Worm (Caenorhabditis elegans): ENCODE data around the gene cdk-5.

The cdk-5 gene

ce11 chrIII:13452824-13453223, 13.3 kb downstream of the cdk-5 start:
- TF ChIP-seq hlh-30 (tag; optimal IDR thresholded peaks at IDR 0.05; ENCODE audit: insufficient read depth) (no peak), madf-2 (tag; optimal IDR thresholded peaks at IDR 0.05) (no peak), ttx-3 (tag; optimal IDR thresholded peaks at IDR 0.05) (no peak), ceh-48 (tag; optimal IDR thresholded peaks at IDR 0.05) (no peak)

DNA sequence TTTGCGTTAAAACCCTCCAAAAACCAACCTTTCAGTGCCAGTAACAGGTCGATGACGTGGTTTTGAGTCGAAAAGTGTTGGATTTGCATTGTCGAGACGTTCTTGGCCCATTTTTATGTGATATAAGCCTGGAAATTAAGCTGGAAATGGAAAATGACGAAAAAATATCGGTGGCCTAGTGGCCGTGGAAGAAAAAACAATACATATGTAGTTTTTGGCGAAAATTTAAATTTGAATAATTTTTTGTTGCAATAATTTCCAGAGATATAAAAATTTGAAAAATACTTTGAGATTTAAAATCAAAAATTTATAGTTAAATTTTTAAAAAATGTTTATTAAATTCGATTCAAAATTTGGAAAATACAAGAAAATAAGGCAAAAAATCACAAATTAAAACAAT, 26.7 kb downstream of the cdk-5 start, which contains the start of gene ciao-2B:
ciao-2B (minus strand) TSS at position 130 of the 400 bp plus-strand sequence.
- TF ChIP-seq nhr-11 (tag; optimal IDR thresholded peaks at IDR 0.05) (no peak), unc-86 (tag; optimal IDR thresholded peaks at IDR 0.05) (no peak), tbx-2 (tag; optimal IDR thresholded peaks at IDR 0.05) (no peak), C08G9.2 (tag; optimal IDR thresholded peaks at IDR 0.05) (peak; percentile 70), ceh-31 (tag; optimal IDR thresholded peaks at IDR 0.05) (peak; percentile 66), unc-3 (GFP tag; conservative IDR thresholded peaks at IDR 0.05) (no peak), unc-3 (tag; optimal IDR thresholded peaks at IDR 0.05) (no peak), ceh-24 (tag; optimal IDR thresholded peaks at IDR 0.05) (no peak), ets-4 (tag; optimal IDR thresholded peaks at IDR 0.05) (peak; percentile 62), tbx-7 (tag; optimal IDR thresholded peaks at IDR 0.05) (peak; percentile 5), zip-5 (tag; optimal IDR thresholded peaks at IDR 0.05) (no peak), nfya-1 (tag; optimal IDR thresholded peaks at IDR 0.05) (no peak), Y22D7AL.16 (tag; optimal IDR thresholded peaks at IDR 0.05) (no peak), dmd-4 (tag; optimal IDR thresholded peaks at IDR 0.05; ENCODE audit: borderline replicate concordance) (no peak), unc-55 (GFP tag; optimal IDR thresholded peaks at IDR 0.05) (no peak), hlh-8 (tag; optimal IDR thresholded peaks at IDR 0.05) (peak; percentile 28), hlh-30 (tag; optimal IDR thresholded peaks at IDR 0.05; ENCODE audit: insufficient read depth) (no peak), K02D7.2 (tag; optimal IDR thresholded peaks at IDR 0.05) (no peak), pha-2 (tag; optimal IDR thresholded peaks at IDR 0.05) (no peak), sdc-2 (tag; optimal IDR thresholded peaks at IDR 0.05) (no peak), ama-1 (optimal IDR thresholded peaks at IDR 0.05) (no peak), ceh-2 (tag; optimal IDR thresholded peaks at IDR 0.05) (peak; percentile 25)

DNA sequence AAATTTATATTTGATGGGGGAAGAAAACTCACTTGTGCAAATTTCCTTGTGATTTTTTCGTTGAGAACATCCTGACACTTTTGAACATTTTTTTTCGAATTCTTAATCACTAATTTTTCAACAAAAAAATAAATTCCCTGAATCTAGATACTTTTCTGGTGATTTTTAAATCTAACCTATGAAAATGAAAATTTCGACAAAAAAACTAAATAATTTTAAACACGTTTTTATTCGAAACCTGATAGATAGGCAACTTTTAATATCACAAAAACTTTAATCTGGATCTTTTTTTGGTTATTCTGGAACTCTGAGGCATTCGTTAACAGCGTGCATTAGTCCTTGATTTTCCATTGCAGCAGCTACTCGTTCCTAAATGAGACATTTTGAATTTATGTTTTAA, 29.3 kb downstream of the cdk-5 start, which contains the start of gene F45G2.9:
F45G2.9 (minus strand) TSS at position 101 of the 400 bp plus-strand sequence.
- no peak for TF ChIP-seq unc-55 (GFP tag; optimal IDR thresholded peaks at IDR 0.05)

DNA sequence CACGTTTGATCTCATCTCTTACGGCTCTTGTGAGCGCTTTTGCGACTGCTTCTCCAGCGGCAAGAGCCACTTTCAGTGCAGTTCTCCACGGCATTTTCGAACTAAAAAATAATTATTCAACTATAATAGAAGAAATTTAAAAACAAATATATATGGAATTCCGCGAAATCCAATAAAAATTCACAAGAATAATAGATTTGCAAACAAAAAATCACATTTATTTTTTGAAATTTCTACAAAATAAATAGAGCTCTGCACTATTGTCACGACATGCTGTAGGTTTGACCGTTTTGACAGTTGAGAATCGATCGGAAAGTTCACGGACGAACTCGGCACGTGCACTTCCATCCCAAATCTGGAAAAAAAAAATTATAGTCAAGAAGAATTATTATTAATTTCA, 30.6 kb downstream of the cdk-5 start, which contains the start of gene F45G2.8:
F45G2.8 (minus strand) TSS at position 101 of the 400 bp plus-strand sequence.
- TF ChIP-seq K09A11.1 (tag; optimal IDR thresholded peaks at IDR 0.05; ENCODE audit: insufficient read depth) (no peak), hlh-15 (tag; optimal IDR thresholded peaks at IDR 0.05) (no peak), elt-2 (tag; optimal IDR thresholded peaks at IDR 0.05) (no peak), sdc-2 (tag; optimal IDR thresholded peaks at IDR 0.05) (no peak), dmd-4 (tag; optimal IDR thresholded peaks at IDR 0.05; ENCODE audit: borderline replicate concordance) (no peak), nhr-11 (tag; optimal IDR thresholded peaks at IDR 0.05) (no peak), ceh-24 (tag; optimal IDR thresholded peaks at IDR 0.05) (no peak), K02D7.2 (tag; optimal IDR thresholded peaks at IDR 0.05) (no peak), lin-11 (tag; optimal IDR thresholded peaks at IDR 0.05) (no peak), hlh-30 (tag; optimal IDR thresholded peaks at IDR 0.05; ENCODE audit: insufficient read depth) (no peak), unc-3 (GFP tag; conservative IDR thresholded peaks at IDR 0.05) (no peak), unc-3 (tag; optimal IDR thresholded peaks at IDR 0.05) (no peak), madf-2 (tag; optimal IDR thresholded peaks at IDR 0.05) (no peak), ceh-31 (tag; optimal IDR thresholded peaks at IDR 0.05) (no peak), ceh-18 (tag; optimal IDR thresholded peaks at IDR 0.05) (no peak), gmeb-2 (tag; optimal IDR thresholded peaks at IDR 0.05) (no peak), C38D4.7 (GFP tag; optimal IDR thresholded peaks at IDR 0.05) (no peak)

DNA sequence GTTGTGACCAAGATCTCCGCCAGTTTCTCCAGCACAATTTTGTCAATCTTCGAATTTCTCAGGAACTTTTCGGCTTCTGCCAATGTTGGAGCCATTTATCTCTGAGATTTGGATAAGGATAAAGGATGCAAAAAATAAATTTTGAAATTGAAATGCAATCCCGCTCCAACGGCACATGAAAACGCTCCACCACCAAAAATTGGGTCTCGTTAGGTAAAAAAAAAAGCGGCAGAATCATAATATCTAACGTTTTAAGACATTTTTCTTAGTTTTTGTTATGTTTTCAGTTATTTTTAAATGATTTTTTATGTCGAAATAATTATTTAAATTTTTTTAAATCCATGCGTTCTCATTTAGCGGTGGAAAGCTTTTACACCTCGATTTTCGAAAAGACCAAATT, 31.7 kb downstream of the cdk-5 start, which contains the start of gene F45G2.7:
F45G2.7 (minus strand) TSS at position 101 of the 400 bp plus-strand sequence.
- TF ChIP-seq unc-86 (tag; optimal IDR thresholded peaks at IDR 0.05) = no peak
- no peak for TF ChIP-seq lim-6 (tag; optimal IDR thresholded peaks at IDR 0.05)
- no peak for TF ChIP-seq ahr-1 (tag; optimal IDR thresholded peaks at IDR 0.05)
- no peak for TF ChIP-seq T23F11.4 (GFP tag; optimal IDR thresholded peaks at IDR 0.05)
- TF ChIP-seq C08G9.2 (tag; optimal IDR thresholded peaks at IDR 0.05) = no peak
- no peak for TF ChIP-seq F13H6.1 (tag; optimal IDR thresholded peaks at IDR 0.05)
- no peak for TF ChIP-seq ceh-6 (GFP tag; optimal IDR thresholded peaks at IDR 0.05)
- TF ChIP-seq ceh-18 (tag; optimal IDR thresholded peaks at IDR 0.05) = no peak
- TF ChIP-seq ttx-3 (tag; optimal IDR thresholded peaks at IDR 0.05) = no peak
- TF ChIP-seq nfya-1 (tag; optimal IDR thresholded peaks at IDR 0.05) = no peak
- TF ChIP-seq hlh-8 (tag; optimal IDR thresholded peaks at IDR 0.05) = no peak
- no peak for TF ChIP-seq syd-9 (tag; optimal IDR thresholded peaks at IDR 0.05)
- no peak for TF ChIP-seq ceh-2 (tag; optimal IDR thresholded peaks at IDR 0.05)
- no peak for TF ChIP-seq tbx-7 (tag; optimal IDR thresholded peaks at IDR 0.05)
- TF ChIP-seq hlh-30 (tag; optimal IDR thresholded peaks at IDR 0.05; ENCODE audit: insufficient read depth) = no peak
- TF ChIP-seq eyg-1 (tag; optimal IDR thresholded peaks at IDR 0.05) = no peak
- no peak for TF ChIP-seq K02D7.2 (tag; optimal IDR thresholded peaks at IDR 0.05)

Measured in whole organism, late embryonic.